Fruit fly (Drosophila melanogaster) whole organism, embryonic: ENCODE measurements around the gene sing.

ENCODE experiments used
- Awh ChIP-seq: fragments of 200-800 bp; sonication (Bioruptor generic); IDR thresholded peaks from 2 replicates; pipeline ENCODE4, ENCODE4 v1.3.6; 2022; ENCODE audit warnings: missing biosample characterization, missing genetic modification characterization
- CG10431 ChIP-seq: fragments of 200-800 bp; sonication (Bioruptor generic); optimal IDR thresholded peaks from 3 replicates; lab custom pipeline; 2018; ENCODE audit warnings: missing biosample characterization, mild to moderate bottlenecking, missing genetic modification characterization
- CG10979 ChIP-seq: fragments of 200-800 bp; sonication (Bioruptor generic); optimal IDR thresholded peaks from 2 replicates; lab custom pipeline; 2018; ENCODE audit warnings: missing biosample characterization, mild to moderate bottlenecking, missing genetic modification characterization, moderate library complexity
- CG11093 ChIP-seq: fragments of 200-800 bp; sonication (Bioruptor generic); IDR thresholded peaks from 3 replicates; pipeline ENCODE4 v1.3.6; 2022; ENCODE audit warnings: missing biosample characterization, missing genetic modification characterization
- CG11398 ChIP-seq: fragments of 200-800 bp; sonication (Bioruptor generic); optimal IDR thresholded peaks from 2 replicates; lab custom pipeline; 2016; ENCODE audit warnings: missing biosample characterization, missing genetic modification characterization
- CG13894 ChIP-seq: fragments of 200-800 bp; sonication (Bioruptor generic); optimal IDR thresholded peaks from 3 replicates; lab custom pipeline; 2018; ENCODE audit warnings: missing biosample characterization, mild to moderate bottlenecking, missing genetic modification characterization, moderate library complexity
- CG14860 ChIP-seq: fragments of 200-800 bp; sonication (Bioruptor generic); IDR thresholded peaks from 3 replicates; pipeline ENCODE4 v1.3.6; 2022; ENCODE audit warnings: missing biosample characterization, missing genetic modification characterization; ENCODE audit not compliant: partially characterized antibody
- CG1602 ChIP-seq: fragments of 200-800 bp; sonication (Bioruptor generic); optimal IDR thresholded peaks from 3 replicates; lab custom pipeline; 2016; ENCODE audit warnings: missing biosample characterization, missing genetic modification characterization
- CG17359 ChIP-seq: fragments of 200-800 bp; sonication (Bioruptor generic); optimal IDR thresholded peaks from 3 replicates; lab custom pipeline; 2018; ENCODE audit warnings: missing biosample characterization, mild to moderate bottlenecking, missing genetic modification characterization, moderate library complexity
- CG18476 ChIP-seq: fragments of 200-800 bp; sonication (Bioruptor generic); optimal IDR thresholded peaks from 2 replicates; lab custom pipeline; 2016; ENCODE audit warnings: missing biosample characterization, mild to moderate bottlenecking, missing genetic modification characterization
- CG2116 ChIP-seq: fragments of 200-800 bp; sonication (Bioruptor generic); optimal IDR thresholded peaks from 3 replicates; lab custom pipeline; 2018; ENCODE audit warnings: missing biosample characterization, mild to moderate bottlenecking, missing genetic modification characterization
- CG30431 ChIP-seq: fragments of 200-800 bp; sonication (Bioruptor generic); optimal IDR thresholded peaks from 2 replicates; lab custom pipeline; 2017; ENCODE audit warnings: missing biosample characterization, missing genetic modification characterization
- CG3847 ChIP-seq: fragments of 200-800 bp; sonication (Bioruptor generic); IDR thresholded peaks from 2 replicates; pipeline ENCODE4 v1.3.6; 2022; ENCODE audit warnings: missing biosample characterization, missing genetic modification characterization
- CG4360 ChIP-seq: fragments of 200-800 bp; sonication (Bioruptor generic); IDR thresholded peaks from 2 replicates; pipeline ENCODE4 v1.3.6; 2022; ENCODE audit warnings: missing biosample characterization, missing genetic modification characterization
- CG5953 ChIP-seq: fragments of 200-800 bp; sonication (Bioruptor generic); IDR thresholded peaks from 2 replicates; pipeline ENCODE4 v1.3.6; 2022; ENCODE audit warnings: missing biosample characterization, missing genetic modification characterization
- CG6683 ChIP-seq: fragments of 200-800 bp; sonication (Bioruptor generic); optimal IDR thresholded peaks from 2 replicates; lab custom pipeline; 2017; ENCODE audit warnings: missing biosample characterization, mild to moderate bottlenecking, missing genetic modification characterization, missing genetic modification reagents
- CG6689 ChIP-seq: fragments of 200-800 bp; sonication (Bioruptor generic); IDR thresholded peaks from 2 replicates; pipeline ENCODE4 v1.3.6; 2022; ENCODE audit warnings: missing biosample characterization, missing genetic modification characterization
- CG7271 ChIP-seq: fragments of 200-800 bp; sonication (Bioruptor generic); optimal IDR thresholded peaks from 2 replicates; lab custom pipeline; 2018; ENCODE audit warnings: missing biosample characterization, mild to moderate bottlenecking, missing genetic modification characterization, moderate library complexity
- CoRest ChIP-seq: fragments of 200-800 bp; sonication (Bioruptor generic); optimal IDR thresholded peaks from 3 replicates; lab custom pipeline; 2018; ENCODE audit warnings: missing biosample characterization, mild to moderate bottlenecking, missing genetic modification characterization, moderate library complexity
- Dek ChIP-seq: fragments of 200-800 bp; sonication (Bioruptor generic); optimal IDR thresholded peaks from 3 replicates; lab custom pipeline; 2019; ENCODE audit warnings: missing biosample characterization, mild to moderate bottlenecking, missing genetic modification characterization, moderate library complexity
- Ets97D ChIP-seq: fragments of 200-800 bp; sonication (Bioruptor generic); optimal IDR thresholded peaks from 3 replicates; lab custom pipeline; 2016; ENCODE audit warnings: missing biosample characterization, missing genetic modification characterization
- Gsc ChIP-seq: fragments of 200-800 bp; sonication (Bioruptor generic); IDR thresholded peaks from 2 replicates; pipeline ENCODE4 v1.3.6; 2022; ENCODE audit warnings: missing biosample characterization, missing genetic modification characterization
- Hr39 ChIP-seq: fragments of >200 bp; optimal IDR thresholded peaks from 2 replicates; lab custom pipeline; 2017
- Jarid2 ChIP-seq: fragments of 200-800 bp; sonication (Bioruptor generic); optimal IDR thresholded peaks from 3 replicates; lab custom pipeline; 2017; ENCODE audit warnings: mild to moderate bottlenecking, missing biosample characterization, missing genetic modification reagents, missing genetic modification characterization
- Kr ChIP-seq: fragments of 200-800 bp; sonication (Bioruptor generic); optimal IDR thresholded peaks from 2 replicates; lab custom pipeline; 2017; ENCODE audit warnings: missing biosample characterization, mild to moderate bottlenecking, missing genetic modification characterization
- MBD-R2 ChIP-seq: fragments of 200-800 bp; sonication (Bioruptor generic); IDR thresholded peaks from 2 replicates; pipeline ENCODE4 v1.3.6; 2022; ENCODE audit warnings: missing biosample characterization, missing genetic modification characterization
- Mad ChIP-seq: fragments of 200-800 bp; sonication (Bioruptor generic); optimal IDR thresholded peaks from 2 replicates; lab custom pipeline; 2016; ENCODE audit warnings: missing biosample characterization, missing genetic modification characterization
- Mes4 ChIP-seq: fragments of 200-800 bp; sonication (Bioruptor generic); optimal IDR thresholded peaks from 2 replicates; lab custom pipeline; 2016; ENCODE audit warnings: missing biosample characterization, missing genetic modification characterization
- Myb ChIP-seq: fragments of 200-800 bp; sonication (Bioruptor generic); optimal IDR thresholded peaks from 2 replicates; lab custom pipeline; 2016; ENCODE audit warnings: missing biosample characterization, missing genetic modification characterization
- Ravus ChIP-seq: fragments of 200-800 bp; sonication (Bioruptor generic); IDR thresholded peaks from 2 replicates; pipeline ENCODE4 v1.3.6; 2022; ENCODE audit warnings: missing biosample characterization, missing genetic modification characterization
- Sry-β ChIP-seq: fragments of 200-800 bp; sonication (Bioruptor generic); optimal IDR thresholded peaks from 2 replicates; lab custom pipeline; 2018; ENCODE audit warnings: missing biosample characterization, mild to moderate bottlenecking, missing genetic modification characterization, moderate library complexity
- Trl ChIP-seq, 3 experiments: fragments of >200 bp in 2 of 3; fragments of 200-800 bp in 1 of 3; sonication (Bioruptor generic) in 1 of 3; optimal IDR thresholded peaks; 2 replicates in 1 of 3; 3 replicates in 2 of 3; lab custom pipeline; 2016 to 2017; ENCODE audit warnings: missing biosample characterization in 1 of 3, missing genetic modification characterization in 1 of 3
- Vsx1 ChIP-seq: fragments of 200-800 bp; sonication (Bioruptor generic); optimal IDR thresholded peaks from 2 replicates; lab custom pipeline; 2017; ENCODE audit warnings: missing biosample characterization, mild to moderate bottlenecking, missing genetic modification characterization, missing genetic modification reagents
- bowl ChIP-seq: fragments of 200-800 bp; sonication (Bioruptor generic); IDR thresholded peaks from 2 replicates; pipeline ENCODE4 v1.3.6; 2022; ENCODE audit warnings: missing biosample characterization, missing genetic modification characterization
- bsh ChIP-seq, 2 experiments: fragments of 200-800 bp; sonication (Bioruptor generic); optimal IDR thresholded peaks; 2 replicates each; lab custom pipeline; 2017 to 2018; ENCODE audit warnings: mild to moderate bottlenecking in 2 of 2, missing biosample characterization in 2 of 2, missing genetic modification characterization in 2 of 2, moderate library complexity in 1 of 2
- fu2 ChIP-seq: fragments of 200-800 bp; sonication (Bioruptor generic); optimal IDR thresholded peaks from 2 replicates; lab custom pipeline; 2016; ENCODE audit warnings: missing biosample characterization, missing genetic modification characterization
- gem ChIP-seq: fragments of 200-800 bp; sonication (Bioruptor generic); optimal IDR thresholded peaks from 2 replicates; lab custom pipeline; 2019; ENCODE audit warnings: missing biosample characterization, mild to moderate bottlenecking, missing genetic modification characterization, moderate library complexity
- grn ChIP-seq: fragments of 200-800 bp; sonication (Bioruptor generic); optimal IDR thresholded peaks from 3 replicates; lab custom pipeline; 2017; ENCODE audit warnings: missing biosample characterization, missing genetic modification characterization
- her ChIP-seq: fragments of 200-800 bp; sonication (Bioruptor generic); optimal IDR thresholded peaks from 2 replicates; lab custom pipeline; 2016; ENCODE audit warnings: missing biosample characterization, missing genetic modification characterization
- klu ChIP-seq: fragments of 200-800 bp; sonication (Bioruptor generic); IDR thresholded peaks from 2 replicates; pipeline ENCODE4 v1.3.6; 2022; ENCODE audit warnings: missing biosample characterization, missing genetic modification characterization
- luna ChIP-seq: fragments of 200-800 bp; sonication (Bioruptor generic); optimal IDR thresholded peaks from 2 replicates; lab custom pipeline; 2016; ENCODE audit warnings: missing biosample characterization, missing genetic modification characterization
- pita ChIP-seq: fragments of 200-800 bp; sonication (Bioruptor generic); optimal IDR thresholded peaks from 2 replicates; lab custom pipeline; 2017; ENCODE audit warnings: missing biosample characterization, mild to moderate bottlenecking, missing genetic modification characterization
- ssp ChIP-seq: fragments of 200-800 bp; sonication (Bioruptor generic); IDR thresholded peaks from 2 replicates; pipeline ENCODE4 v1.3.6; 2022; ENCODE audit warnings: missing biosample characterization, missing genetic modification characterization
- stc ChIP-seq: fragments of 200-800 bp; sonication (Bioruptor generic); IDR thresholded peaks from 2 replicates; pipeline ENCODE4 v1.3.6; 2022; ENCODE audit warnings: missing biosample characterization, missing genetic modification characterization
- tgo ChIP-seq: fragments of 200-800 bp; sonication (Bioruptor generic); IDR thresholded peaks from 3 replicates; pipeline ENCODE4 v1.3.6; 2022; ENCODE audit warnings: missing biosample characterization, missing genetic modification characterization
- vfl ChIP-seq: fragments of 200-800 bp; sonication (Bioruptor generic); optimal IDR thresholded peaks from 2 replicates; lab custom pipeline; 2016; ENCODE audit warnings: missing biosample characterization, missing genetic modification characterization
- zen2 ChIP-seq: fragments of 200-800 bp; sonication (Bioruptor generic); IDR thresholded peaks from 3 replicates; pipeline ENCODE4 v1.3.6; 2022; ENCODE audit warnings: missing biosample characterization, missing genetic modification characterization; ENCODE audit not compliant: partially characterized antibody
- zfh1 ChIP-seq: fragments of 200-800 bp; sonication (Bioruptor generic); IDR thresholded peaks from 3 replicates; pipeline ENCODE4 v1.3.6; 2022; ENCODE audit warnings: missing biosample characterization, missing genetic modification characterization

sing gene

dm6 chrX:16637594-16638485 lies 41.3 kb upstream of the sing start, which contains the start of gene RpS19a (continued):
- TF ChIP-seq CG17359 (peak; percentile 62), stc (GFP tag; lab: Robert Waterston, UW) (peak; percentile 64), vfl (peak; percentile 32), CG1602 (GFP tag; lab: Kevin White, UChicago) (no peak), CG11093 (GFP tag; lab: Robert Waterston, UW) (no peak), CG7271 (tag; lab: Kevin White, UChicago) (peak; percentile 77), Mad (peak; percentile 57), CG3847 (GFP tag; lab: Robert Waterston, UW) (peak; percentile 59), fu2 (GFP tag; lab: Kevin White, UChicago) (peak; percentile 34), Mes4 (GFP tag; lab: Kevin White, UChicago) (peak; percentile 66), Ravus (no peak), CG11398 (GFP tag; lab: Kevin White, UChicago) (peak; percentile 42), bsh (GFP tag; optimal IDR thresholded peaks at IDR 0.05; lab: Kevin White, UChicago) (peak; percentile 15 to 64), CG10431 (GFP tag; lab: Kevin White, UChicago) (peak; percentile 80), CG18476 (GFP tag; lab: Kevin White, UChicago) (peak; percentile 14), ssp (GFP tag; lab: Robert Waterston, UW) (no peak; the same call in 1 of the 2 replicates), bowl (GFP tag; lab: Robert Waterston, UW) (peak; percentile 47; the same call in 1 of the 2 replicates), Myb (GFP tag; lab: Kevin White, UChicago) (peak; percentile 5), zen2 (no peak; the same call in 2 of the 3 replicates), Awh (GFP tag; lab: Robert Waterston, UW) (peak; percentile 75), zfh1 (GFP tag; lab: Robert Waterston, UW) (peak; percentile 83), Jarid2 (GFP tag; lab: Kevin White, UChicago) (peak; percentile 62), CoRest (tag; lab: Kevin White, UChicago) (peak; percentile 57), tgo (GFP tag; lab: Robert Waterston, UW) (peak; percentile 51; the same call in 2 of the 3 replicates), Trl (optimal IDR thresholded peaks at IDR 0.05; lab: Kevin White, UChicago) (peak in 1 of 2 experiments; percentile 56), Trl (GFP tag; optimal IDR thresholded peaks at IDR 0.05; lab: Kevin White, UChicago) (peak; percentile 58), Kr (GFP tag; lab: Kevin White, UChicago) (peak; percentile 66), Gsc (no peak), gem (tag; lab: Kevin White, UChicago) (peak; percentile 58), CG30431 (GFP tag; lab: Kevin White, UChicago) (peak; percentile 62), grn (GFP tag; lab: Kevin White, UChicago) (peak; percentile 37), klu (0 out of 2 replicates have a peak, but pooled peaks have one; percentile 33), CG13894 (tag; lab: Kevin White, UChicago) (peak; percentile 75), CG2116 (GFP tag; lab: Kevin White, UChicago) (peak; percentile 70), Vsx1 (peak; percentile 83), Dek (tag; lab: Kevin White, UChicago) (peak; percentile 56), pita (GFP tag; lab: Kevin White, UChicago) (no peak), CG4360 (GFP tag; lab: Robert Waterston, UW) (peak; percentile 33; the same call in 1 of the 2 replicates), MBD-R2 (GFP tag; lab: Robert Waterston, UW) (no peak; the same call in 1 of the 2 replicates), CG6683 (GFP tag; lab: Kevin White, UChicago) (peak; percentile 56), CG6689 (GFP tag; lab: Robert Waterston, UW) (peak; percentile 59), Ets97D (GFP tag; lab: Kevin White, UChicago) (peak; percentile 99), CG14860 (GFP tag; lab: Robert Waterston, UW) (0 out of 3 replicates have a peak, but pooled peaks have one; percentile 34), luna (GFP tag; lab: Kevin White, UChicago) (peak; percentile 38), her (GFP tag; lab: Kevin White, UChicago) (peak; percentile 13), CG10979 (tag; lab: Kevin White, UChicago) (peak; percentile 35), Sry-β (GFP tag; lab: Kevin White, UChicago) (peak; percentile 44), CG5953 (peak; percentile 75), Hr39 (lab: Kevin White, UChicago) (no peak)
